Worm (Caenorhabditis elegans) whole organism, early embryonic: ENCODE results near the gene nhr-134.
"Not testable (repeated sequence)": the region's sequence is repeated elsewhere in the genome, so short reads cannot be mapped to it uniquely, and the experiment has no call there.

ENCODE experiments used
- B0310.2 ChIP-seq: sonication (generic microtip); optimal IDR thresholded peaks from 2 replicates; lab custom pipeline; 2016; ENCODE audit warnings: mild to moderate bottlenecking, missing genetic modification characterization, missing compliant biosample characterization
- F13C5.2 ChIP-seq: sonication (generic microtip); optimal IDR thresholded peaks from 2 replicates; lab custom pipeline; 2017; ENCODE audit warnings: mild to moderate bottlenecking, missing genetic modification characterization, inconsistent platforms, missing compliant biosample characterization
- aly-1 ChIP-seq: sonication (generic microtip); optimal IDR thresholded peaks from 2 replicates; lab custom pipeline; 2016; ENCODE audit warnings: missing genetic modification characterization, missing compliant biosample characterization
- ama-1 ChIP-seq: fragments of 150-350 bp; optimal IDR thresholded peaks from 2 replicates; lab custom pipeline; 2014
- ceh-13 ChIP-seq: fragments of 200-800 bp; sonication (Bioruptor generic); optimal IDR thresholded peaks from 2 replicates; lab custom pipeline; 2018; ENCODE audit warnings: mild to moderate bottlenecking, missing genetic modification characterization, missing compliant biosample characterization
- ceh-36 ChIP-seq: sonication (generic microtip); optimal IDR thresholded peaks from 2 replicates; lab custom pipeline; 2016; ENCODE audit warnings: missing genetic modification characterization, inconsistent platforms, missing compliant biosample characterization
- ets-7 ChIP-seq: sonication (generic microtip); optimal IDR thresholded peaks from 2 replicates; lab custom pipeline; 2016; ENCODE audit warnings: missing genotype, missing genetic modification characterization, missing compliant biosample characterization
- flt-1 ChIP-seq: fragments of 200-800 bp; sonication (Bioruptor generic); IDR thresholded peaks from 2 replicates; pipeline ENCODE4 v1.3.6; 2022; ENCODE audit warnings: missing genetic modification characterization, missing compliant biosample characterization
- hmbx-1 ChIP-seq: sonication (generic microtip); optimal IDR thresholded peaks from 2 replicates; lab custom pipeline; 2016; ENCODE audit warnings: mild to moderate bottlenecking, missing genetic modification characterization, missing compliant biosample characterization
- hmg-4 ChIP-seq: fragments of 200-800 bp; sonication (Bioruptor generic); optimal IDR thresholded peaks from 2 replicates; lab custom pipeline; 2018; ENCODE audit warnings: mild to moderate bottlenecking, missing genetic modification characterization, missing compliant biosample characterization
- hnd-1 ChIP-seq: sonication (generic microtip); optimal IDR thresholded peaks from 2 replicates; lab custom pipeline; 2016; ENCODE audit warnings: missing genetic modification characterization, missing compliant biosample characterization
- pes-1 ChIP-seq: fragments of 200-800 bp; sonication (Bioruptor generic); IDR thresholded peaks from 2 replicates; pipeline ENCODE4 v1.3.6; 2022; ENCODE audit warnings: missing genetic modification reagents, missing genetic modification characterization, missing compliant biosample characterization
- scrt-1 ChIP-seq: fragments of 200-800 bp; sonication (Bioruptor generic); IDR thresholded peaks from 2 replicates; pipeline ENCODE4 v1.3.6; 2022; ENCODE audit warnings: missing genetic modification characterization, missing compliant biosample characterization
- sea-1 ChIP-seq: fragments of 200-800 bp; sonication (Bioruptor generic); conservative IDR thresholded peaks from 2 replicates; pipeline ENCODE4 v1.3.6; 2022; ENCODE audit warnings: missing genetic modification characterization, missing compliant biosample characterization
- tbx-11 ChIP-seq: fragments of 200-800 bp; sonication (Bioruptor generic); IDR thresholded peaks from 2 replicates; pipeline ENCODE4 v1.3.6; 2022; ENCODE audit warnings: missing genetic modification characterization, missing compliant biosample characterization
- tbx-37 ChIP-seq: fragments of 200-800 bp; sonication (Bioruptor generic); conservative IDR thresholded peaks from 2 replicates; pipeline ENCODE4 v1.3.6; 2022; ENCODE audit warnings: missing genetic modification reagents, missing genetic modification characterization, missing compliant biosample characterization
- tra-4 ChIP-seq: sonication (generic microtip); optimal IDR thresholded peaks from 2 replicates; lab custom pipeline; 2017; ENCODE audit warnings: missing genetic modification characterization, missing compliant biosample characterization

The nhr-134 gene

DNA sequence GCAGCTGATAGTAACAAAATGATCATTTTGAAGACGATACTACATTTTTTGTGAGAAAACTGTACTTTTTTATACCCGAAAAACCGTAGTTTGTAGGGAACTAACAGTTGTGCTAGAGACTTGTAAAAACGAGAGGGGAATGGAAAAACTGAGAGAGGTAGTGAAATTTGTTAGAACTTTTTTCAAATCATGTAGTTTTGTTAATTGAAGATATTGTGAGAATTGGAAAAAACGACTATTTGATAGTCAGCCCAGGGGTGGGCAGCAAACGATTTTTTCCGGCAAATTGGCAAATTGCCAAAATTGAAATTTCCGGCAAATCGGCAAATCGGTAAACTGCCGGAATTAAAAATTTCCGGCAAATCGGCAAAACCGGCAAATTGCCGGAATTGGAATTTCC lies 18.3 kb downstream of the nhr-134 start, which contains the start of gene cyp-33C6:
cyp-33C6 (minus strand) TSS at position 101 of the 400 bp plus-strand sequence.
- TF ChIP-seq flt-1 (GFP tag; lab: Robert Waterston, UW), result no peak
- TF ChIP-seq tbx-11, result no peak
- no peak for TF ChIP-seq ama-1 (lab: Kevin White, UChicago)
- TF ChIP-seq ets-7 (tag; lab: Kevin White, UChicago), result no peak
- TF ChIP-seq tbx-37 (GFP tag; lab: Robert Waterston, UW), result no peak
- no peak for TF ChIP-seq sea-1 (GFP tag; lab: Robert Waterston, UW)
- no peak for TF ChIP-seq tra-4 (tag; lab: Kevin White, UChicago)
- TF ChIP-seq hnd-1 (tag; lab: Kevin White, UChicago), result no peak
- no peak for TF ChIP-seq hmbx-1 (tag; lab: Kevin White, UChicago)
- no peak for TF ChIP-seq F13C5.2 (tag; lab: Kevin White, UChicago)
- TF ChIP-seq B0310.2 (tag; lab: Kevin White, UChicago), result no peak
- no peak for TF ChIP-seq ceh-13 (GFP tag; lab: Kevin White, UChicago)
- TF ChIP-seq scrt-1 (GFP tag; lab: Robert Waterston, UW), result no peak
- no peak for TF ChIP-seq ceh-36
- no peak for TF ChIP-seq aly-1 (tag; lab: Kevin White, UChicago)
- TF ChIP-seq pes-1, result no peak
- no peak for TF ChIP-seq hmg-4 (GFP tag; lab: Kevin White, UChicago)

DNA sequence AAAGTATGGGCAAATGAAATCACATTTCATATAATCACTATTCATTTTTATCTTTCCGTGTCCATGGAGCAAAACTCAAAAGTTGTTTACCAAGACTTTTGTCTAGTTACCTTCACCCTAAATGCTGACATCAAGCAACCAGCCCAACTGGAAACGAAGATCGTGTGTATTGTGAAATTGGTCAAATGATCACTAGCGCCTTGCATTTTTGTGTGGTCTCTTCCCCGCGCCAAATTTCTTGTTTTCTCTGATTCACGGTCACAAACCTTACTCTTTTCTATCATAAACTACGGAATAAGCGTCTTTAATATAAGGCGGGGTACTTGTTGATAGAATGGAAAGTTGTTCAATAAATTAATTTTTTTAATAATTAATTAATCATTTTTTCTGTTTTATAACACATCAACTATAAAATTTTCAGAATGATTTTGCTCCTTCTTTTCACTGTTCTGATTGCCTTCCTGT lies 19.1 kb downstream of the nhr-134 start, which contains the start of gene cyp-33C7:
cyp-33C7 (plus strand) TSS at position 415 of the 465 bp plus-strand sequence.
- TF ChIP-seq tbx-11 (no peak), hmbx-1 (tag; lab: Kevin White, UChicago) (no peak), hmg-4 (GFP tag; lab: Kevin White, UChicago) (no peak), tra-4 (tag; lab: Kevin White, UChicago) (no peak), ceh-13 (GFP tag; lab: Kevin White, UChicago) (no peak), ceh-36 (no peak), hnd-1 (tag; lab: Kevin White, UChicago) (no peak)

DNA sequence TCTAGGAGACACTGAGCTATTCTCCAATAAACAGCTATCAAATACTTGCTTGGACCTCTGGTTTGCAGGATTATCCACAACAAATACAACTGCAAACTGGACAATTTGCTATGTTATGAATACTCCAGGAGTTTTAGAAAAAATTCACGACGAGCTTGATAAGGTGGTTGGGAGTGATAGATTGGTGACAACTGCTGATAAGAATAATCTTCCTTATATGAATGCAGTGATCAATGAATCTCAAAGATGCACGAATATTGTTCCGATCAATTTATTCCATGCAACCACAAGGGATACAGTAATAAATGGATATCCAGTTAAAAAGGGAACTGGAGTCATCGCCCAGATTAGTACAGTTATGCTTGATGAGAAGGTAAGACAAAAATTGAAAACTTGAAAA lies 20.8 kb downstream of the nhr-134 start:
- no peak for TF ChIP-seq scrt-1 (GFP tag; lab: Robert Waterston, UW)
- TF ChIP-seq B0310.2 (tag; lab: Kevin White, UChicago), result no peak
- no peak for TF ChIP-seq pes-1
- no peak for TF ChIP-seq hnd-1 (tag; lab: Kevin White, UChicago)
- no peak for TF ChIP-seq tbx-11
- no peak for TF ChIP-seq sea-1 (GFP tag; lab: Robert Waterston, UW)

DNA sequence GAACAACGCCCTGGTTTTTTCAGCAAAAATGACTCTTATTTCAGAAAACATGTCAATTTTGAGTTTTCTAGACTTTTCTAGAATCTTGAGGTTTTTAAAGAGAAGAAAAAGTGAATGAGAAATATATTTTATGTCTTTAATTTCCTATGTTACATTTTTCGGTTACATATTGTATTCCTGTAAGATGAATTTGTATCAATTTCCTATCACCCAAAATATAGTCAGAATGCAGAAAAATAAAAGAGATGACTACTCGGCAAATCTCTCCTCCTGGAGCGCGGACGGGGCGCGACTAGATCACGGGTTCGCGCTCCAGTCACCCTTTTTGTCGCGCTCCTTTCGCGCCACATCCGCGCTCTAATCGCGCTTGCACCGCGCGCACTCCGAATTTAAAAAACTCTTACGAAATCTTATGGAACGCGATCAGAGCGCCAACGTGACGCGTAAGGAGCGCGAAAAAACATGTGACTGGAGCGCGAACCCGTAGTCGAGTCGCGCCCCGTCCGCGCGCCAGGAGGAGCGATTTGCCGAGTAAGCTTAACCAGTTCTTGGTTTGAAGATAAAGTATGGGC lies 23.6 kb downstream of the nhr-134 start, which contains the start of gene str-253:
str-253 (minus strand) TSS at position 51 of the 572 bp plus-strand sequence.
- TF ChIP-seq sea-1 (GFP tag; lab: Robert Waterston, UW) (no peak), B0310.2 (tag; lab: Kevin White, UChicago) (no peak)

DNA sequence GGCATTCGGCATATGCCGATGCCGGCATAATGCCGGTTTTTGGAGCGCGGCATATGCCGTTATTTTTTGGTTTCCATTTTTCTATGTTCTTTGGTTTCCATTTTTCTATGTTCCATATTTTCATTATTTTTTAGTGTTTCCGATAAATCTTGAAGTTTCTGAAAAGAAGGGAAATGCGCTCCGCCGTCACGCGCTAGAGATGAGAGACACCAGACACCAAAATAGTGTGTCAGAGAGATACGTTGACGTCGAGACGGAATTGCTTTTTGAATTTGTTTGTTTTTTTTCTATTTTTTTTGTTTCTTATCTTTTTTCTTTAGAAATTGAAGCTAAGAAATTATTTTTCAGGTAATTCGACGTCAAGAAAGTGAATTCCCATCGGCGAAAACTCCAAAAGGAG lies 24.2 kb downstream of the nhr-134 start, which contains the start of gene F41B5.1:
F41B5.1 (plus strand) TSS at position 343 of the 400 bp plus-strand sequence.
- TF ChIP-seq ceh-13 (GFP tag; lab: Kevin White, UChicago); ets-7 (tag; lab: Kevin White, UChicago); F13C5.2 (tag; lab: Kevin White, UChicago): not testable (repeated sequence)

DNA sequence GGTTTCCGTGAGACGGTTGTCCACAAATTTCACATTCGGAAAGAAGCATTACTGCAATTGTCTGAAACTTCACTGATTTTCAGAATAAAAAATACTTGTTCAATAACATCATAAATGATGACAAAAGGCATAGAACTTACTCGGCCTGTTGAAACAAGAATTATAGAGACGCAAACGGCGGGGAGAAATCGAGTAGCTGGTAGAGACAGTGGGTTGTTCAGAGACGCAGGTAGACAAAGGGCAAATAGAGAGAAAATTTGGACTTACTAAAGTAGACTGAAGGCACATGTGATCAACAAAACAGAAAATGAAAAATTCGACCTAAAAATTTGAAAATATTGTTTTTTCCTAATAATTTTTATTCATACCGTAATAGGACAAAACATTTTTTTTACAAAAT lies 28.7 kb downstream of the nhr-134 start, which contains the start of gene nhr-182:
nhr-182 (minus strand) TSS at position 178 of the 400 bp plus-strand sequence.
- TF ChIP-seq hmg-4 (GFP tag; lab: Kevin White, UChicago) (no peak), hnd-1 (tag; lab: Kevin White, UChicago) (no peak), sea-1 (GFP tag; lab: Robert Waterston, UW) (no peak), aly-1 (tag; lab: Kevin White, UChicago) (no peak), ama-1 (lab: Kevin White, UChicago) (no peak), flt-1 (GFP tag; lab: Robert Waterston, UW) (no peak), hmbx-1 (tag; lab: Kevin White, UChicago) (no peak), F13C5.2 (tag; lab: Kevin White, UChicago) (no peak), B0310.2 (tag; lab: Kevin White, UChicago) (no peak), ets-7 (tag; lab: Kevin White, UChicago) (no peak), tra-4 (tag; lab: Kevin White, UChicago) (no peak), tbx-37 (GFP tag; lab: Robert Waterston, UW) (no peak), tbx-11 (no peak), pes-1 (no peak), scrt-1 (GFP tag; lab: Robert Waterston, UW) (no peak), ceh-36 (no peak), ceh-13 (GFP tag; lab: Kevin White, UChicago) (no peak)

DNA sequence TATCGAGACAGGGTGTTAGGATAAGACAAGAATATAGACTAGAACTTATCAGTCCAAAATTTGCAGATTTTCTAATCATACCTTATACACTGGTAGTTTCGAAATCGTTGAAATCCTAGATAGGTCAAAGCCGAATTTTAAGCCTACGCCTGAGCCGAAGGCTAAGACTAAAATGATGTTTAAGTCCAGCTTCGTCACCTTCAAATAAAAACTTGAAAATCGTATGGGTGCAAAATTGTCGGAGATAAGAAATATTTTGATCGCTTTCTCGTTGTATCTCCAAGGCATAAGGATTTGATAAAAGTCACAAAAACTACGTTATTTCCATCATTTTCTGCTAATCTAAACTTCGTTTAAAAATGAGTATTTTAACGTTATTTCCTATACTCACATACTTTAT lies 29.6 kb downstream of the nhr-134 start, which contains the start of gene F41B5.12:
F41B5.12 (plus strand) TSS at position 301 of the 400 bp plus-strand sequence.
- no peak for TF ChIP-seq flt-1 (GFP tag; lab: Robert Waterston, UW)
- no peak for TF ChIP-seq aly-1 (tag; lab: Kevin White, UChicago)
- TF ChIP-seq ets-7 (tag; lab: Kevin White, UChicago), result no peak

DNA sequence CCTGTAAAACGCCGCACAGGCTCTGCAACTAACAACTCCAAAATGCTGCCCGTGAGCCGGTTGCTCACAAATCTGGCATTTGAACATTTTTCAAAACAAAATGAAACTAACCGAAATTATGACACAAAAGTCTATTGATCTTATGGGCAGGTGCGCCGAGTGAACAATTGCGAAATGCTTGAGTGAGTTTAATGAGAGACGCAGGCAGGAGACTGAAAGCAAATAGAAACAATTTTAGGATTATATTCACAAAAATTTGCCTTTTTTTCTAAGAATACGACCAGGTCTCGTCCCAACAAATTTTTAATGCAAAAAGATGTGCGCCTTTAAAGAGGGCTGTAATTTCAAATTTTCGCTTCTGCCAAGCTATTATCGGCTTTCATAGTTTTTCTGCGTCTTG lies 33.4 kb downstream of the nhr-134 start, which contains the start of gene nhr-183:
nhr-183 (minus strand) TSS at position 180 of the 400 bp plus-strand sequence.
- TF ChIP-seq B0310.2 (tag; lab: Kevin White, UChicago) (no peak), hmbx-1 (tag; lab: Kevin White, UChicago) (no peak), F13C5.2 (tag; lab: Kevin White, UChicago) (no peak), pes-1 (no peak), tbx-11 (no peak), tra-4 (tag; lab: Kevin White, UChicago) (no peak), sea-1 (GFP tag; lab: Robert Waterston, UW) (no peak), ets-7 (tag; lab: Kevin White, UChicago) (no peak), ama-1 (lab: Kevin White, UChicago) (no peak), ceh-13 (GFP tag; lab: Kevin White, UChicago) (no peak), scrt-1 (GFP tag; lab: Robert Waterston, UW) (no peak), hmg-4 (GFP tag; lab: Kevin White, UChicago) (no peak), aly-1 (tag; lab: Kevin White, UChicago) (no peak), ceh-36 (no peak), hnd-1 (tag; lab: Kevin White, UChicago) (no peak), tbx-37 (GFP tag; lab: Robert Waterston, UW) (no peak)
